Worm (Caenorhabditis elegans) whole organism, L2 larva: ENCODE measurements around the gene K04F1.9.

ENCODE experiments used
- C34F6.9 ChIP-seq: fragments of 150-350 bp; optimal IDR thresholded peaks from 2 replicates; lab custom pipeline; 2014; ENCODE audit warnings: missing biosample characterization, missing genetic modification characterization
- F13H6.1 ChIP-seq: sonication (generic microtip); optimal IDR thresholded peaks from 2 replicates; lab custom pipeline; 2016; ENCODE audit warnings: missing genetic modification characterization, missing compliant biosample characterization
- R02D3.7 ChIP-seq: fragments of 150-350 bp; optimal IDR thresholded peaks from 2 replicates; lab custom pipeline; 2014; ENCODE audit warnings: missing biosample characterization, missing genetic modification characterization
- Y55F3AM.14 ChIP-seq: fragments of 200-800 bp; sonication (Bioruptor generic); optimal IDR thresholded peaks from 2 replicates; lab custom pipeline; 2018; ENCODE audit warnings: mild to moderate bottlenecking, missing genetic modification characterization, missing compliant biosample characterization
- ZK546.5 ChIP-seq: sonication (generic microtip); optimal IDR thresholded peaks from 2 replicates; lab custom pipeline; 2017; ENCODE audit warnings: missing biosample characterization, missing genetic modification characterization
- blmp-1 ChIP-seq: sonication (generic microtip); optimal IDR thresholded peaks from 2 replicates; lab custom pipeline; 2017; ENCODE audit warnings: missing genetic modification characterization, mild to moderate bottlenecking, missing compliant biosample characterization, antibody characterized with exemption, moderate library complexity; ENCODE audit not compliant: insufficient read depth
- ceh-16 ChIP-seq: fragments of 150-350 bp; optimal IDR thresholded peaks from 2 replicates; lab custom pipeline; 2014; ENCODE audit warnings: missing biosample characterization, missing genetic modification characterization
- ceh-82 ChIP-seq: fragments of 150-350 bp; optimal IDR thresholded peaks from 2 replicates; lab custom pipeline; 2014; ENCODE audit warnings: missing biosample characterization, missing genetic modification characterization
- crh-2 ChIP-seq: sonication (generic microtip); optimal IDR thresholded peaks from 2 replicates; lab custom pipeline; 2017; ENCODE audit warnings: missing biosample characterization, missing genetic modification characterization
- dmd-4 ChIP-seq: sonication (generic microtip); optimal IDR thresholded peaks from 2 replicates; lab custom pipeline; 2017; ENCODE audit warnings: missing biosample characterization, missing genetic modification characterization
- egl-27 ChIP-seq: sonication (generic microtip); optimal IDR thresholded peaks from 3 replicates; lab custom pipeline; 2017; ENCODE audit warnings: missing biosample characterization, missing genetic modification reagents, missing genetic modification characterization
- elt-1 ChIP-seq: fragments of 150-350 bp; optimal IDR thresholded peaks from 2 replicates; lab custom pipeline; 2014; ENCODE audit warnings: missing biosample characterization, missing genetic modification characterization
- elt-3 ChIP-seq: sonication (generic microtip); optimal IDR thresholded peaks from 2 replicates; lab custom pipeline; 2017; ENCODE audit warnings: missing biosample characterization, missing genetic modification characterization
- fos-1 ChIP-seq: fragments of 150-350 bp; optimal IDR thresholded peaks from 2 replicates; lab custom pipeline; 2014; ENCODE audit warnings: missing biosample characterization, missing genetic modification characterization
- gmeb-1 ChIP-seq: fragments of 150-350 bp; optimal IDR thresholded peaks from 2 replicates; lab custom pipeline; 2014; ENCODE audit warnings: missing biosample characterization, missing genetic modification characterization
- lin-13 ChIP-seq: fragments of 150-350 bp; optimal IDR thresholded peaks from 2 replicates; lab custom pipeline; 2014; ENCODE audit warnings: missing biosample characterization, missing genetic modification reagents, missing genetic modification characterization
- lin-39 ChIP-seq: fragments of 150-350 bp; optimal IDR thresholded peaks from 2 replicates; lab custom pipeline; 2014; ENCODE audit warnings: missing biosample characterization, missing genetic modification reagents, missing genetic modification characterization
- mbf-1 ChIP-seq: sonication (generic microtip); optimal IDR thresholded peaks from 2 replicates; lab custom pipeline; 2017; ENCODE audit warnings: missing biosample characterization, missing genetic modification characterization
- nhr-10 ChIP-seq: sonication (generic microtip); optimal IDR thresholded peaks from 2 replicates; lab custom pipeline; 2017; ENCODE audit warnings: missing biosample characterization, missing genetic modification characterization
- nhr-11 ChIP-seq: fragments of 150-350 bp; optimal IDR thresholded peaks from 2 replicates; lab custom pipeline; 2014; ENCODE audit warnings: missing biosample characterization, missing genetic modification characterization
- nhr-12 ChIP-seq: fragments of 150-350 bp; optimal IDR thresholded peaks from 2 replicates; lab custom pipeline; 2014; ENCODE audit warnings: missing biosample characterization, missing genetic modification characterization
- nhr-129 ChIP-seq: fragments of 150-350 bp; optimal IDR thresholded peaks from 2 replicates; lab custom pipeline; 2014; ENCODE audit warnings: missing biosample characterization, missing genetic modification characterization
- nhr-23 ChIP-seq: fragments of 150-350 bp; optimal IDR thresholded peaks from 2 replicates; lab custom pipeline; 2014; ENCODE audit warnings: missing biosample characterization, missing genetic modification reagents, missing genetic modification characterization
- nhr-237 ChIP-seq: fragments of 150-350 bp; optimal IDR thresholded peaks from 2 replicates; lab custom pipeline; 2014; ENCODE audit warnings: missing biosample characterization, missing genetic modification characterization
- nhr-25 ChIP-seq: fragments of 150-350 bp; sonication (generic microtip); optimal IDR thresholded peaks from 3 replicates; lab custom pipeline; 2014; ENCODE audit warnings: missing biosample characterization, missing genetic modification characterization
- nhr-77 ChIP-seq: fragments of 150-350 bp; optimal IDR thresholded peaks from 2 replicates; lab custom pipeline; 2014; ENCODE audit warnings: missing biosample characterization, missing genetic modification characterization
- sem-4 ChIP-seq: fragments of 150-350 bp; optimal IDR thresholded peaks from 2 replicates; lab custom pipeline; 2014; ENCODE audit warnings: missing biosample characterization, missing genetic modification reagents, missing genetic modification characterization
- sma-3 ChIP-seq: sonication (generic microtip); optimal IDR thresholded peaks from 2 replicates; lab custom pipeline; 2016; ENCODE audit warnings: missing genetic modification reagents, missing genetic modification characterization, missing compliant biosample characterization
- unc-39 ChIP-seq: fragments of 150-350 bp; optimal IDR thresholded peaks from 2 replicates; lab custom pipeline; 2014; ENCODE audit warnings: missing biosample characterization, missing genetic modification characterization
- unc-55 ChIP-seq: fragments of 150-350 bp; sonication (generic microtip); optimal IDR thresholded peaks from 3 replicates; lab custom pipeline; 2014; ENCODE audit warnings: missing biosample characterization, missing genetic modification reagents, missing genetic modification characterization
- unc-62 ChIP-seq: fragments of 150-350 bp; optimal IDR thresholded peaks from 2 replicates; lab custom pipeline; 2014; ENCODE audit warnings: missing biosample characterization, missing genetic modification reagents, missing genetic modification characterization
- zag-1 ChIP-seq: fragments of 150-350 bp; optimal IDR thresholded peaks from 2 replicates; lab custom pipeline; 2014; ENCODE audit warnings: missing biosample characterization, missing genetic modification characterization
- ztf-1 ChIP-seq: fragments of 200-800 bp; sonication (Bioruptor generic); conservative IDR thresholded peaks from 2 replicates; pipeline ENCODE4 v1.3.6; 2022; ENCODE audit warnings: missing genetic modification characterization, missing compliant biosample characterization
- ztf-4 ChIP-seq: fragments of 150-350 bp; optimal IDR thresholded peaks from 2 replicates; lab custom pipeline; 2014; ENCODE audit warnings: missing biosample characterization, missing genetic modification characterization

Gene K04F1.9

ce11 chrV:1629329-1629728 is 35.7 kb upstream of the K04F1.9 start, which contains the start of gene nhr-238:
Gene nhr-238 (minus strand): TSS chrV:1629432.
- TF ChIP-seq nhr-23 (tag; lab: Kevin White, UChicago): no peak
- TF ChIP-seq nhr-129 (tag; lab: Kevin White, UChicago): peak; percentile 93
- TF ChIP-seq nhr-237 (tag; lab: Kevin White, UChicago): no peak
- TF ChIP-seq ztf-4 (tag; lab: Kevin White, UChicago): no peak
- no peak for TF ChIP-seq blmp-1 (tag; lab: Kevin White, UChicago)
- no peak for TF ChIP-seq ztf-1
- TF ChIP-seq egl-27 (tag; lab: Kevin White, UChicago): no peak
- TF ChIP-seq nhr-77 (tag; lab: Kevin White, UChicago): peak; percentile 84
- TF ChIP-seq unc-55: no peak
- no peak for TF ChIP-seq ZK546.5 (tag; lab: Kevin White, UChicago)
- no peak for TF ChIP-seq dmd-4 (tag; lab: Kevin White, UChicago)
- TF ChIP-seq nhr-11: no peak
- no peak for TF ChIP-seq unc-62 (GFP tag; lab: Kevin White, UChicago)
- TF ChIP-seq sem-4 (tag; lab: Kevin White, UChicago): no peak
- TF ChIP-seq C34F6.9 (tag; lab: Kevin White, UChicago): no peak

ce11 chrV:1631148-1631547 is 33.9 kb upstream of the K04F1.9 start, which contains the start of gene Y46H3D.8:
Gene Y46H3D.8 (minus strand): TSS chrV:1631248.
- no peak for TF ChIP-seq crh-2 (tag; lab: Kevin White, UChicago)
- TF ChIP-seq, all 48 proteins: peak for 0

ce11 chrV:1631717-1632116 is 33.3 kb upstream of the K04F1.9 start, which contains the start of gene irld-17:
Gene irld-17 (plus strand): TSS chrV:1632017.
- TF ChIP-seq R02D3.7 (tag; lab: Kevin White, UChicago) (no peak), nhr-129 (tag; lab: Kevin White, UChicago) (no peak), nhr-10 (tag; lab: Kevin White, UChicago) (no peak), lin-39 (tag; lab: Kevin White, UChicago) (no peak), elt-1 (no peak), nhr-77 (tag; lab: Kevin White, UChicago) (no peak), unc-62 (GFP tag; lab: Kevin White, UChicago) (no peak), mbf-1 (tag; lab: Kevin White, UChicago) (no peak), fos-1 (tag; lab: Kevin White, UChicago) (no peak), sem-4 (tag; lab: Kevin White, UChicago) (no peak), nhr-23 (tag; lab: Kevin White, UChicago) (no peak), ztf-4 (tag; lab: Kevin White, UChicago) (no peak), nhr-11 (no peak), nhr-25 (tag; lab: Kevin White, UChicago) (no peak), unc-55 (no peak), elt-3 (tag; lab: Kevin White, UChicago) (no peak), zag-1 (tag; lab: Kevin White, UChicago) (no peak)

- TF ChIP-seq ZK546.5 (tag; lab: Kevin White, UChicago) (no peak), ceh-82 (tag; lab: Kevin White, UChicago) (no peak), zag-1 (tag; lab: Kevin White, UChicago) (no peak), nhr-12 (tag; lab: Kevin White, UChicago) (no peak), sma-3 (no peak), egl-27 (tag; lab: Kevin White, UChicago) (no peak), nhr-23 (tag; lab: Kevin White, UChicago) (no peak), gmeb-1 (tag; lab: Kevin White, UChicago) (no peak), blmp-1 (tag; lab: Kevin White, UChicago) (no peak), unc-39 (no peak), dmd-4 (tag; lab: Kevin White, UChicago) (no peak), F13H6.1 (tag; lab: Kevin White, UChicago) (no peak), ceh-16 (tag; lab: Kevin White, UChicago) (no peak), elt-3 (tag; lab: Kevin White, UChicago) (no peak), unc-55 (no peak), elt-1 (no peak), ztf-1 (no peak), Y55F3AM.14 (no peak)
Measured at ce11 chrV:1635859-1636258, 29.2 kb upstream of the K04F1.9 start, which contains the start of gene str-222. Gene str-222 (plus strand): TSS chrV:1636159.

- TF ChIP-seq unc-39 (no peak), zag-1 (tag; lab: Kevin White, UChicago) (no peak), blmp-1 (tag; lab: Kevin White, UChicago) (no peak), lin-13 (GFP tag; lab: Kevin White, UChicago) (no peak), mbf-1 (tag; lab: Kevin White, UChicago) (no peak), gmeb-1 (tag; lab: Kevin White, UChicago) (no peak)
- TF ChIP-seq, all 48 proteins: peak for 0
Measured at ce11 chrV:1640008-1640407, 25.0 kb upstream of the K04F1.9 start, which contains the start of gene str-221. Gene str-221 (plus strand): TSS chrV:1640308.
